Fruit fly (Drosophila melanogaster) whole organism, embryonic: Measurements from ENCODE around the gene CG42488.

ENCODE experiments used
- ATbp ChIP-seq: fragments of 200-800 bp; sonication (Bioruptor generic); optimal IDR thresholded peaks from 2 replicates; lab custom pipeline; 2017; ENCODE audit warnings: missing biosample characterization, mild to moderate bottlenecking, missing genetic modification characterization, missing genetic modification reagents
- Asciz ChIP-seq: fragments of 200-800 bp; sonication (Bioruptor generic); optimal IDR thresholded peaks from 2 replicates; lab custom pipeline; 2017; ENCODE audit warnings: missing biosample characterization, mild to moderate bottlenecking, missing genetic modification characterization, missing genetic modification reagents
- Atf6 ChIP-seq: fragments of 200-800 bp; sonication (Bioruptor generic); IDR thresholded peaks from 2 replicates; pipeline ENCODE4 v1.3.6; 2022; ENCODE audit warnings: missing biosample characterization, missing genetic modification characterization
- CG10209 ChIP-seq: fragments of 200-800 bp; sonication (Bioruptor generic); optimal IDR thresholded peaks from 3 replicates; lab custom pipeline; 2017; ENCODE audit warnings: missing biosample characterization, mild to moderate bottlenecking, missing genetic modification characterization, missing genetic modification reagents
- CG10959 ChIP-seq: fragments of 200-800 bp; sonication (Bioruptor generic); IDR thresholded peaks from 2 replicates; pipeline ENCODE4 v1.3.6; 2022; ENCODE audit warnings: missing biosample characterization, missing genetic modification characterization
- CG12104 ChIP-seq: fragments of 200-800 bp; sonication (Bioruptor generic); optimal IDR thresholded peaks from 3 replicates; lab custom pipeline; 2016; ENCODE audit warnings: missing biosample characterization, missing genetic modification characterization
- CG12299 ChIP-seq: fragments of 200-800 bp; sonication (Bioruptor generic); optimal IDR thresholded peaks from 2 replicates; lab custom pipeline; 2018; ENCODE audit warnings: missing biosample characterization, mild to moderate bottlenecking, missing genetic modification characterization
- CG12744 ChIP-seq: fragments of 200-800 bp; sonication (Bioruptor generic); optimal IDR thresholded peaks from 2 replicates; lab custom pipeline; 2016; ENCODE audit warnings: missing biosample characterization, missing genetic modification characterization
- CG12769 ChIP-seq: fragments of 200-800 bp; sonication (Bioruptor generic); optimal IDR thresholded peaks from 2 replicates; lab custom pipeline; 2019; ENCODE audit warnings: missing biosample characterization, mild to moderate bottlenecking, missing genetic modification characterization, moderate library complexity
- CG13775 ChIP-seq: fragments of 200-800 bp; sonication (Bioruptor generic); optimal IDR thresholded peaks from 3 replicates; lab custom pipeline; 2017; ENCODE audit warnings: missing biosample characterization, mild to moderate bottlenecking, missing genetic modification characterization
- CG15011 ChIP-seq: fragments of 200-800 bp; sonication (Bioruptor generic); optimal IDR thresholded peaks from 3 replicates; lab custom pipeline; 2018; ENCODE audit warnings: missing biosample characterization, mild to moderate bottlenecking, missing genetic modification characterization
- CG15269 ChIP-seq: fragments of 200-800 bp; sonication (Bioruptor generic); optimal IDR thresholded peaks from 2 replicates; lab custom pipeline; 2018; ENCODE audit warnings: missing biosample characterization, mild to moderate bottlenecking, missing genetic modification characterization, moderate library complexity
- CG16779 ChIP-seq: fragments of 200-800 bp; sonication (Bioruptor generic); IDR thresholded peaks from 2 replicates; pipeline ENCODE4 v1.3.6; 2022; ENCODE audit warnings: missing biosample characterization, missing genetic modification characterization
- CG17912 ChIP-seq: fragments of 200-800 bp; sonication (Bioruptor generic); optimal IDR thresholded peaks from 2 replicates; lab custom pipeline; 2018; ENCODE audit warnings: missing biosample characterization, mild to moderate bottlenecking, missing genetic modification characterization
- CG18262 ChIP-seq: fragments of 200-800 bp; optimal IDR thresholded peaks from 3 replicates; lab custom pipeline; 2019; ENCODE audit warnings: missing biosample characterization, mild to moderate bottlenecking, missing genetic modification characterization, moderate library complexity
- CG18764 ChIP-seq: fragments of 200-800 bp; sonication (Bioruptor generic); optimal IDR thresholded peaks from 3 replicates; lab custom pipeline; 2016; ENCODE audit warnings: missing biosample characterization, missing genetic modification characterization
- CG2116 ChIP-seq: fragments of 200-800 bp; sonication (Bioruptor generic); optimal IDR thresholded peaks from 3 replicates; lab custom pipeline; 2018; ENCODE audit warnings: missing biosample characterization, mild to moderate bottlenecking, missing genetic modification characterization
- CG2678 ChIP-seq: fragments of 200-800 bp; sonication (Bioruptor generic); optimal IDR thresholded peaks from 3 replicates; lab custom pipeline; 2019; ENCODE audit warnings: missing biosample characterization, mild to moderate bottlenecking, missing genetic modification characterization, moderate library complexity
- CG2712 ChIP-seq: fragments of 200-800 bp; optimal IDR thresholded peaks from 3 replicates; lab custom pipeline; 2019; ENCODE audit warnings: missing biosample characterization, mild to moderate bottlenecking, missing genetic modification characterization, moderate library complexity
- CG32767 ChIP-seq: fragments of 200-800 bp; sonication (Bioruptor generic); IDR thresholded peaks from 2 replicates; pipeline ENCODE4 v1.3.6; 2022; ENCODE audit warnings: missing biosample characterization, missing genetic modification characterization
- CG7357 ChIP-seq: fragments of 200-800 bp; sonication (Bioruptor generic); IDR thresholded peaks from 3 replicates; pipeline ENCODE4 v1.3.6; 2022; ENCODE audit warnings: missing biosample characterization, missing genetic modification characterization
- CG7556 ChIP-seq: fragments of 200-800 bp; sonication (Bioruptor generic); optimal IDR thresholded peaks from 2 replicates; lab custom pipeline; 2017; ENCODE audit warnings: missing biosample characterization, mild to moderate bottlenecking, missing genetic modification characterization
- CG7987 ChIP-seq: fragments of 200-800 bp; sonication (Bioruptor generic); optimal IDR thresholded peaks from 2 replicates; lab custom pipeline; 2018; ENCODE audit warnings: missing biosample characterization, mild to moderate bottlenecking, missing genetic modification characterization, moderate library complexity
- CTCF ChIP-seq: fragments of 200-800 bp; sonication (Bioruptor generic); optimal IDR thresholded peaks from 2 replicates; lab custom pipeline; 2017; ENCODE audit warnings: missing biosample characterization, mild to moderate bottlenecking, missing genetic modification characterization, moderate library complexity
- D ChIP-seq, 2 experiments: fragments of 200-800 bp in 1 of 2; fragments of >200 bp in 1 of 2; sonication (Bioruptor generic) in 1 of 2; optimal IDR thresholded peaks; 2 replicates in 1 of 2; 3 replicates in 1 of 2; lab custom pipeline; 2017; ENCODE audit warnings: mild to moderate bottlenecking in 1 of 2, missing biosample characterization in 1 of 2, missing genetic modification characterization in 1 of 2, missing genetic modification reagents in 1 of 2
- Drgx ChIP-seq: fragments of 200-800 bp; sonication (Bioruptor generic); IDR thresholded peaks from 2 replicates; pipeline ENCODE4 v1.3.6; 2022; ENCODE audit warnings: missing biosample characterization, missing genetic modification characterization
- E2f1 ChIP-seq: fragments of 200-800 bp; sonication (Bioruptor generic); IDR thresholded peaks from 2 replicates; pipeline ENCODE4 v1.3.6; 2022; ENCODE audit warnings: missing biosample characterization, missing genetic modification characterization
- E2f2 ChIP-seq: fragments of 200-800 bp; sonication (Bioruptor generic); IDR thresholded peaks from 2 replicates; pipeline ENCODE4 v1.3.6; 2022; ENCODE audit warnings: missing biosample characterization, missing genetic modification characterization
- GATAe ChIP-seq: fragments of 200-800 bp; sonication (Bioruptor generic); conservative IDR thresholded peaks from 2 replicates; pipeline ENCODE4 v1.3.6; 2022; ENCODE audit warnings: missing biosample characterization, missing genetic modification characterization
- Hsf ChIP-seq: fragments of 200-800 bp; sonication (Bioruptor generic); optimal IDR thresholded peaks from 3 replicates; lab custom pipeline; 2016; ENCODE audit warnings: missing biosample characterization, missing genetic modification characterization
- Max ChIP-seq: fragments of 200-800 bp; sonication (Bioruptor generic); optimal IDR thresholded peaks from 2 replicates; lab custom pipeline; 2016; ENCODE audit warnings: missing biosample characterization, mild to moderate bottlenecking, missing genetic modification characterization
- NC2α ChIP-seq: fragments of 200-800 bp; sonication (Bioruptor generic); optimal IDR thresholded peaks from 2 replicates; lab custom pipeline; 2016; ENCODE audit warnings: missing biosample characterization, missing genetic modification characterization
- NFAT ChIP-seq: fragments of 200-800 bp; sonication (Bioruptor generic); IDR thresholded peaks from 2 replicates; pipeline ENCODE4 v1.3.6; 2022; ENCODE audit warnings: missing biosample characterization, missing genetic modification characterization
- NK7.1 ChIP-seq: fragments of 200-800 bp; sonication (Bioruptor generic); optimal IDR thresholded peaks from 3 replicates; lab custom pipeline; 2016; ENCODE audit warnings: missing biosample characterization, missing genetic modification characterization
- Ptx1 ChIP-seq: fragments of 200-800 bp; sonication (Bioruptor generic); IDR thresholded peaks from 2 replicates; pipeline ENCODE4 v1.3.6; 2022; ENCODE audit warnings: missing biosample characterization, missing genetic modification characterization
- TFAM ChIP-seq: fragments of 200-800 bp; sonication (Bioruptor generic); optimal IDR thresholded peaks from 2 replicates; lab custom pipeline; 2017; ENCODE audit warnings: missing biosample characterization, missing genetic modification characterization, inconsistent platforms
- ato ChIP-seq: fragments of 200-800 bp; sonication (Bioruptor generic); IDR thresholded peaks from 2 replicates; pipeline ENCODE4 v1.3.6; 2022; ENCODE audit warnings: missing biosample characterization, missing genetic modification characterization; ENCODE audit not compliant: partially characterized antibody
- crc ChIP-seq: fragments of 200-800 bp; sonication (Bioruptor generic); optimal IDR thresholded peaks from 2 replicates; lab custom pipeline; 2016; ENCODE audit warnings: missing biosample characterization, missing genetic modification characterization
- fd3F ChIP-seq: fragments of 200-800 bp; sonication (Bioruptor generic); optimal IDR thresholded peaks from 2 replicates; lab custom pipeline; 2018; ENCODE audit warnings: missing biosample characterization, mild to moderate bottlenecking, missing genetic modification characterization, moderate library complexity
- hkb ChIP-seq, 2 experiments: fragments of 200-800 bp in 1 of 2; fragments of >200 bp in 1 of 2; sonication (Bioruptor generic) in 1 of 2; IDR thresholded peaks in 1 of 2; optimal IDR thresholded peaks in 1 of 2; 2 replicates each; pipeline versions ENCODE4 v1.3.6 to Lab custom; 2017 to 2022; ENCODE audit warnings: missing biosample characterization in 1 of 2, missing genetic modification characterization in 1 of 2
- inv ChIP-seq: fragments of 200-800 bp; sonication (Bioruptor generic); IDR thresholded peaks from 2 replicates; pipeline ENCODE4 v1.3.6; 2022; ENCODE audit warnings: missing biosample characterization, missing genetic modification characterization; ENCODE audit not compliant: partially characterized antibody
- kah ChIP-seq: fragments of 200-800 bp; sonication (Bioruptor generic); optimal IDR thresholded peaks from 2 replicates; lab custom pipeline; 2018; ENCODE audit warnings: missing biosample characterization, mild to moderate bottlenecking, missing genetic modification characterization
- lbe ChIP-seq: fragments of 200-800 bp; sonication (Bioruptor generic); optimal IDR thresholded peaks from 2 replicates; lab custom pipeline; 2016; ENCODE audit warnings: missing biosample characterization, mild to moderate bottlenecking, missing genetic modification characterization
- lilli ChIP-seq: fragments of 200-800 bp; sonication (Bioruptor generic); optimal IDR thresholded peaks from 3 replicates; lab custom pipeline; 2016; ENCODE audit warnings: missing biosample characterization, missing genetic modification characterization
- nau ChIP-seq: fragments of 200-800 bp; sonication (Bioruptor generic); optimal IDR thresholded peaks from 3 replicates; lab custom pipeline; 2017; ENCODE audit warnings: missing biosample characterization, mild to moderate bottlenecking, missing genetic modification characterization, missing genetic modification reagents
- schlank ChIP-seq: fragments of 200-800 bp; sonication (Bioruptor generic); optimal IDR thresholded peaks from 2 replicates; lab custom pipeline; 2018; ENCODE audit warnings: missing biosample characterization, mild to moderate bottlenecking, missing genetic modification characterization
- sim ChIP-seq: fragments of 200-800 bp; sonication (Bioruptor generic); IDR thresholded peaks from 2 replicates; pipeline ENCODE4 v1.3.6; 2022; ENCODE audit warnings: missing biosample characterization, missing genetic modification characterization
- sob ChIP-seq: fragments of 200-800 bp; sonication (Bioruptor generic); IDR thresholded peaks from 2 replicates; pipeline ENCODE4 v1.3.6; 2022; ENCODE audit warnings: missing biosample characterization, missing genetic modification characterization
- zen2 ChIP-seq: fragments of 200-800 bp; sonication (Bioruptor generic); IDR thresholded peaks from 3 replicates; pipeline ENCODE4 v1.3.6; 2022; ENCODE audit warnings: missing biosample characterization, missing genetic modification characterization; ENCODE audit not compliant: partially characterized antibody

Gene CG42488

dm6 chr3R:25453150-25453680 lies 29.7 kb upstream of the CG42488 start (continued):
- no peak for TF ChIP-seq CG16779 (GFP tag; lab: Robert Waterston, UW)
- TF ChIP-seq nau (GFP tag; lab: Kevin White, UChicago), result peak; percentile 72
- peak; percentile 38; the same call in 1 of the 2 replicates for TF ChIP-seq E2f2 (GFP tag; lab: Robert Waterston, UW)
- TF ChIP-seq Asciz (GFP tag; lab: Kevin White, UChicago), result peak; percentile 81
- peak; percentile 10; the same call in 1 of the 2 replicates for TF ChIP-seq E2f1
- TF ChIP-seq CG12744, result peak; percentile 51
- peak; percentile 19 for TF ChIP-seq CG2712 (tag; lab: Kevin White, UChicago)
- no peak for TF ChIP-seq NFAT (GFP tag; lab: Robert Waterston, UW)
- TF ChIP-seq NC2α (GFP tag; lab: Kevin White, UChicago), result peak; percentile 14
- TF ChIP-seq ato (GFP tag; lab: Robert Waterston, UW), result no peak
- peak; percentile 10 for TF ChIP-seq CTCF (GFP tag; lab: Kevin White, UChicago)
- TF ChIP-seq Max (GFP tag; lab: Kevin White, UChicago), result peak; percentile 12
- TF ChIP-seq schlank, result no peak
- no peak for TF ChIP-seq NK7.1
- no peak for TF ChIP-seq sob (GFP tag; lab: Robert Waterston, UW)
- no peak for TF ChIP-seq inv (GFP tag; lab: Robert Waterston, UW)
- peak; percentile 45 for TF ChIP-seq CG2116 (GFP tag; lab: Kevin White, UChicago)
- peak; percentile 79 for TF ChIP-seq CG15011 (GFP tag; lab: Kevin White, UChicago)
- no peak for TF ChIP-seq hkb (optimal IDR thresholded peaks at IDR 0.05; lab: Kevin White, UChicago)
- peak; percentile 13 for TF ChIP-seq hkb (GFP tag; IDR thresholded peaks at IDR 0.05; lab: Robert Waterston, UW)
- peak; percentile 5 for TF ChIP-seq lbe
- no peak for TF ChIP-seq Ptx1 (GFP tag; lab: Robert Waterston, UW)
- TF ChIP-seq CG2678 (tag; lab: Kevin White, UChicago), result peak; percentile 54
- peak; percentile 81 for TF ChIP-seq kah
- peak; percentile 51 for TF ChIP-seq CG15269
- no peak for TF ChIP-seq crc (GFP tag; lab: Kevin White, UChicago)
- TF ChIP-seq CG32767 (GFP tag; lab: Robert Waterston, UW), result peak; percentile 43; the same call in 1 of the 2 replicates
- 0 out of 2 replicates have a peak, but pooled peaks have one; percentile 19 for TF ChIP-seq sim
- TF ChIP-seq CG7357, result no peak
- peak; percentile 73 for TF ChIP-seq CG10209 (GFP tag; lab: Kevin White, UChicago)
- peak; percentile 21 for TF ChIP-seq CG13775 (GFP tag; lab: Kevin White, UChicago)
- no peak for TF ChIP-seq D (optimal IDR thresholded peaks at IDR 0.05; lab: Kevin White, UChicago)
- peak; percentile 52 for TF ChIP-seq D (GFP tag; optimal IDR thresholded peaks at IDR 0.05; lab: Kevin White, UChicago)
- TF ChIP-seq CG18262 (tag; lab: Kevin White, UChicago), result peak; percentile 73
- TF ChIP-seq CG7556 (GFP tag; lab: Kevin White, UChicago), result peak; percentile 73
- TF ChIP-seq Hsf (GFP tag; lab: Kevin White, UChicago), result peak; percentile 10
- TF ChIP-seq Atf6 (GFP tag; lab: Robert Waterston, UW), result peak; percentile 28; the same call in 1 of the 2 replicates
- TF ChIP-seq fd3F (GFP tag; lab: Kevin White, UChicago), result peak; percentile 55
- TF ChIP-seq CG18764 (GFP tag; lab: Kevin White, UChicago), result peak; percentile 26
- TF ChIP-seq CG12104 (GFP tag; lab: Kevin White, UChicago), result peak; percentile 18
- TF ChIP-seq GATAe (GFP tag; lab: Robert Waterston, UW), result peak; percentile 28; the same call in 1 of the 2 replicates
- no peak for TF ChIP-seq Drgx (GFP tag; lab: Robert Waterston, UW)
- TF ChIP-seq TFAM (GFP tag; lab: Kevin White, UChicago), result peak; percentile 33
- TF ChIP-seq CG12769 (tag; lab: Kevin White, UChicago), result no peak
- no peak for TF ChIP-seq CG10959 (GFP tag; lab: Robert Waterston, UW)
- TF ChIP-seq CG12299 (tag; lab: Kevin White, UChicago), result peak; percentile 62
- peak; percentile 53 for TF ChIP-seq CG17912 (GFP tag; lab: Kevin White, UChicago)
- peak; percentile 37 for TF ChIP-seq CG7987 (GFP tag; lab: Kevin White, UChicago)
- no peak for TF ChIP-seq lilli (GFP tag; lab: Kevin White, UChicago)
- peak; percentile 54 for TF ChIP-seq ATbp (GFP tag; lab: Kevin White, UChicago)
- no peak for TF ChIP-seq zen2 (GFP tag; lab: Robert Waterston, UW)
